Worm (Caenorhabditis elegans) whole organism, young adult: ENCODE data around the gene Y32B12B.8.

Experiments
- C17E4.6 ChIP-seq: fragments of 200-800 bp; sonication (Bioruptor generic); IDR thresholded peaks from 2 replicates; pipeline ENCODE4 v1.3.6; 2022; ENCODE audit warnings: missing genetic modification reagents, missing genetic modification characterization, missing compliant biosample characterization
- F49E8.2 ChIP-seq: sonication (generic microtip); optimal IDR thresholded peaks from 3 replicates; lab custom pipeline; 2017; ENCODE audit warnings: missing genetic modification characterization, mild to moderate bottlenecking, missing compliant biosample characterization, antibody characterized with exemption, moderate library complexity; ENCODE audit not compliant: insufficient read depth
- akir-1 ChIP-seq: fragments of 200-800 bp; sonication (Bioruptor generic); optimal IDR thresholded peaks from 2 replicates; lab custom pipeline; 2018; ENCODE audit warnings: mild to moderate bottlenecking, missing genetic modification characterization, moderate library complexity, missing compliant biosample characterization
- ama-1 ChIP-seq, 3 experiments: fragments of 150-350 bp in 1 of 3; sonication (generic microtip) in 2 of 3; optimal IDR thresholded peaks; 2 replicates each; lab custom pipeline; 2014 to 2018; ENCODE audit warnings: missing biosample characterization in 2 of 3, missing genetic modification characterization in 2 of 3, missing genetic modification reagents in 2 of 3
- atf-7 ChIP-seq: sonication (generic microtip); optimal IDR thresholded peaks from 2 replicates; lab custom pipeline; 2017; ENCODE audit warnings: mild to moderate bottlenecking, missing genetic modification characterization, missing compliant biosample characterization
- attf-3 ChIP-seq: fragments of 200-800 bp; sonication (Bioruptor generic); conservative IDR thresholded peaks from 2 replicates; pipeline ENCODE4 v1.3.6; 2022; ENCODE audit warnings: missing genetic modification reagents, missing genetic modification characterization, missing compliant biosample characterization
- ccch-3 ChIP-seq: fragments of 200-800 bp; sonication (Bioruptor generic); optimal IDR thresholded peaks from 2 replicates; lab custom pipeline; 2018; ENCODE audit warnings: mild to moderate bottlenecking, missing genetic modification characterization, missing compliant biosample characterization
- lin-35 ChIP-seq, 3 experiments: fragments of 150-350 bp in 2 of 3; sonication (generic microtip) in 1 of 3; optimal IDR thresholded peaks; 2 replicates each; lab custom pipeline; 2014 to 2018; ENCODE audit warnings: missing biosample characterization in 3 of 3, missing genetic modification characterization in 3 of 3, missing genetic modification reagents in 3 of 3
- nhr-90 ChIP-seq: sonication (generic microtip); optimal IDR thresholded peaks from 2 replicates; lab custom pipeline; 2016; ENCODE audit warnings: missing genotype, mild to moderate bottlenecking, missing genetic modification characterization, missing compliant biosample characterization
- pha-4 ChIP-seq: fragments of 150-350 bp; sonication (generic microtip); optimal IDR thresholded peaks from 2 replicates; lab custom pipeline; 2014; ENCODE audit warnings: missing biosample characterization, missing genetic modification reagents, missing genetic modification characterization

DNA sequence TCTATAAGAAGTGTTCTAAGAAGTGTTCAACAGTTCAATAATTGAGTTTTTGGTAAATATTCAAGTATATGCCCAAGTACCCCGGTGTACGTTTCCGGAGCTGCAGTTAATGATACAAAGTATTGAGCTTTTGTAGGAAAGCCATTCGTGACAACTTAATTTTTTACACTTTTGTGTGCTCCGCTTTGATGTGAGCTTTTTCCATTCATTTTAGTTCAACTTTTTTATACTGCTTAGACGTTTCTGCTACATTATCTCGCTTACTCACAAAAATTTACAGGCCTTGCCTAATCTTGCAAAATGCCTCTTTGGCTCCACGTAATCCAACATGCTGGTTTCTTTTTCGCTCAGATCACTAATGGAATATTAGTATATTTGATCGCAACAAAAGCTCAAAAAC is 40.6 kb downstream of the Y32B12B.8 start, which contains the start of gene str-151:
- TF ChIP-seq F49E8.2 (tag; lab: Kevin White, UChicago) (no peak), ccch-3 (GFP tag; lab: Kevin White, UChicago) (no peak), lin-35 (GFP tag; optimal IDR thresholded peaks at IDR 0.05; lab: Kevin White, UChicago) (no peak), C17E4.6 (GFP tag; lab: Robert Waterston, UW) (no peak), ama-1 (optimal IDR thresholded peaks at IDR 0.05; lab: Kevin White, UChicago) (no peak), ama-1 (GFP tag; optimal IDR thresholded peaks at IDR 0.05; lab: Kevin White, UChicago) (no peak), nhr-90 (no peak), attf-3 (GFP tag; lab: Robert Waterston, UW) (no peak), atf-7 (tag; lab: Kevin White, UChicago) (no peak), pha-4 (tag; lab: Kevin White, UChicago) (no peak), akir-1 (no peak)
